Worm (Caenorhabditis elegans): ENCODE results near the gene C03B1.1.

Gene C03B1.1

DNA sequence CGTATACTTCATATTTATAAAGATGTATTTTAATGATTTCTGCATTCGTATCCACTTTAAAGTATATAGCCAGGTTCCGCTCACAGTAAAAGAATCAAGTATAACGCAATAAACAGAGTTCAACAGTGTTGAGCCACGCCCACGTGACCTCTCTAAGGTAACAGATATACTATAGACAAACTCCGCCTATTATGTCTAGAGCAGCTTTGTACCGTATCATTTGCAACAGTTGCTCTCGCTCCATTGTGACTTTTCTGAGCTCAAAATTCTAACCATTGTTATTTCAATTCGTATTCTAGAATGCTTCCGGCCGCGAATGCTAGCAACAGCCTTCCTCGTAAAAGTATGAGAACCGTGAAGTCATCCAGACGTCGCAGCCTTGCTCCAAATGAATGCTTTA lies 1.2 kb upstream of the C03B1.1 start, which contains the start of gene C03B1.17:
C03B1.17 (plus strand) TSS at position 301 of the 400 bp plus-strand sequence.
- TF ChIP-seq unc-39 (tag; optimal IDR thresholded peaks at IDR 0.05) (no peak), zag-1 (tag; optimal IDR thresholded peaks at IDR 0.05) (no peak), fos-1 (tag; optimal IDR thresholded peaks at IDR 0.05) (no peak), elt-3 (tag; optimal IDR thresholded peaks at IDR 0.05) (no peak), dmd-4 (tag; optimal IDR thresholded peaks at IDR 0.05) (no peak), crh-2 (tag; optimal IDR thresholded peaks at IDR 0.05) (no peak), ama-1 (optimal IDR thresholded peaks at IDR 0.05) (no peak), ztf-1 (GFP tag; conservative IDR thresholded peaks at IDR 0.05) (no peak), lin-11 (tag; optimal IDR thresholded peaks at IDR 0.05) (no peak), aly-2 (tag; optimal IDR thresholded peaks at IDR 0.05) (no peak), lin-39 (tag; optimal IDR thresholded peaks at IDR 0.05) (no peak), nhr-77 (tag; optimal IDR thresholded peaks at IDR 0.05) (no peak), nhr-10 (tag; optimal IDR thresholded peaks at IDR 0.05) (no peak), mab-5 (tag; optimal IDR thresholded peaks at IDR 0.05) (no peak), ztf-11 (tag; optimal IDR thresholded peaks at IDR 0.05) (no peak), nhr-23 (tag; optimal IDR thresholded peaks at IDR 0.05) (no peak), lin-13 (GFP tag; optimal IDR thresholded peaks at IDR 0.05) (no peak)

DNA sequence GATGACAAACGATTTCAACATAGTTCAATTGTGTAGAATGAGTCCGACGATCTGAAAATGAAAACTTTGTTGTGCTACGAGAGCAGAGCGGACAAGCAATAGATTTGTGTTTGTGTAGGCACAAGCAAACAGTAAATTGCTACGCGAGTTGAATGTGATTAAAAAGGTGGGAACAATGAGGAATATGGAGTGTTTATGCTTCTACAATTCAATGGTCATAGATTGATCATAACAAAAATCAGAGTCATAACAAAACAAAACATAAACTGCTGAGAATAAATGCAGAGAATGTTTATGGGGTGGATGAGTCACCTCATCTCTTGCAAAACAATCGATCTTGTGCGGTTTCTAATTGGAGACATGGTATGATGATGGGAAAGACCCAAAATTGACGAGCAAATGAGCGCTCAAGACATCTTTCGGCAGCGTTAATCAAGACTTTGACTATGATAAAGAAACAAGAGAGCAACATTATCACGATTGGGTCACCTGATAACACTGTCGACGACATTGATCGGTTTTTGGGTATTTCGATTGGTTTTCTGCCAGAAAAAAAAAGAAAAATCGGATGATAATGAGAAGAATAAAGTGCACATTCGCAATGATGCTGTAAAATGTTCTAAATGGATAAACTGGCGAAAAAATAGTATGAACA lies 3.2 kb downstream of the C03B1.1 start, which contains the start of gene lmp-1:
lmp-1 (minus strand) TSS at position 51 of the 655 bp plus-strand sequence.
- TF ChIP-seq nhr-6 (tag; optimal IDR thresholded peaks at IDR 0.05) (no peak), fos-1 (tag; optimal IDR thresholded peaks at IDR 0.05) (peak; percentile 37), R02D3.7 (tag; optimal IDR thresholded peaks at IDR 0.05) (no peak)

- TF ChIP-seq F13H6.1 (tag; optimal IDR thresholded peaks at IDR 0.05): peak; percentile 67
- TF ChIP-seq ZK546.5 (tag; optimal IDR thresholded peaks at IDR 0.05): no peak
- TF ChIP-seq nhr-12 (tag; optimal IDR thresholded peaks at IDR 0.05): no peak
- TF ChIP-seq C34F6.9 (tag; optimal IDR thresholded peaks at IDR 0.05): peak; percentile 65
- peak; percentile 78 for TF ChIP-seq lin-11 (tag; optimal IDR thresholded peaks at IDR 0.05)
- TF ChIP-seq peb-1 (tag; optimal IDR thresholded peaks at IDR 0.05): no peak
- TF ChIP-seq nhr-21 (tag; optimal IDR thresholded peaks at IDR 0.05): peak; percentile 36
- TF ChIP-seq mbf-1 (tag; optimal IDR thresholded peaks at IDR 0.05): no peak
- TF ChIP-seq ama-1 (optimal IDR thresholded peaks at IDR 0.05): no peak
- no peak for TF ChIP-seq gmeb-1 (tag; optimal IDR thresholded peaks at IDR 0.05)
- no peak for TF ChIP-seq ztf-4 (tag; optimal IDR thresholded peaks at IDR 0.05)
- TF ChIP-seq nhr-11 (tag; optimal IDR thresholded peaks at IDR 0.05): no peak
- TF ChIP-seq nhr-25 (tag; optimal IDR thresholded peaks at IDR 0.05): no peak
- TF ChIP-seq ztf-11 (tag; optimal IDR thresholded peaks at IDR 0.05): no peak
- no peak for TF ChIP-seq aly-2 (tag; optimal IDR thresholded peaks at IDR 0.05)
- no peak for TF ChIP-seq elt-1 (tag; optimal IDR thresholded peaks at IDR 0.05)
- peak; percentile 60 for TF ChIP-seq ceh-16 (tag; optimal IDR thresholded peaks at IDR 0.05)
- TF ChIP-seq egl-27 (tag; optimal IDR thresholded peaks at IDR 0.05): peak; percentile 32
- TF ChIP-seq sem-4 (tag; optimal IDR thresholded peaks at IDR 0.05): no peak
- no peak for TF ChIP-seq nhr-237 (tag; optimal IDR thresholded peaks at IDR 0.05)
- no peak for TF ChIP-seq snpc-4 (tag; optimal IDR thresholded peaks at IDR 0.05)
- peak; percentile 53 for TF ChIP-seq fos-1 (tag; optimal IDR thresholded peaks at IDR 0.05)
- no peak for TF ChIP-seq nhr-10 (tag; optimal IDR thresholded peaks at IDR 0.05)
- TF ChIP-seq crh-2 (tag; optimal IDR thresholded peaks at IDR 0.05): peak; percentile 54
- TF ChIP-seq nhr-6 (tag; optimal IDR thresholded peaks at IDR 0.05): no peak
- no peak for TF ChIP-seq R02D3.7 (tag; optimal IDR thresholded peaks at IDR 0.05)
- TF ChIP-seq lin-39 (tag; optimal IDR thresholded peaks at IDR 0.05): no peak
- no peak for TF ChIP-seq skn-1 (tag; optimal IDR thresholded peaks at IDR 0.05)
- TF ChIP-seq ztf-1 (GFP tag; conservative IDR thresholded peaks at IDR 0.05): no peak
- TF ChIP-seq ceh-82 (tag; optimal IDR thresholded peaks at IDR 0.05): no peak
- TF ChIP-seq lin-13 (GFP tag; optimal IDR thresholded peaks at IDR 0.05): peak; percentile 44
- peak; percentile 13 for TF ChIP-seq sma-3 (GFP tag; optimal IDR thresholded peaks at IDR 0.05)
- TF ChIP-seq unc-62 (GFP tag; optimal IDR thresholded peaks at IDR 0.05): no peak
- no peak for TF ChIP-seq alr-1 (tag; optimal IDR thresholded peaks at IDR 0.05)
- peak; percentile 64 for TF ChIP-seq unc-55 (GFP tag; optimal IDR thresholded peaks at IDR 0.05)
- TF ChIP-seq nhr-129 (tag; optimal IDR thresholded peaks at IDR 0.05): peak; percentile 88
- TF ChIP-seq nhr-23 (tag; optimal IDR thresholded peaks at IDR 0.05): no peak
- TF ChIP-seq unc-39 (tag; optimal IDR thresholded peaks at IDR 0.05): no peak
- TF ChIP-seq dmd-4 (tag; optimal IDR thresholded peaks at IDR 0.05): no peak
- no peak for TF ChIP-seq nhr-77 (tag; optimal IDR thresholded peaks at IDR 0.05)
- TF ChIP-seq mdl-1 (tag; optimal IDR thresholded peaks at IDR 0.05): no peak
- TF ChIP-seq mab-5 (tag; optimal IDR thresholded peaks at IDR 0.05): no peak
- TF ChIP-seq blmp-1 (tag; optimal IDR thresholded peaks at IDR 0.05; ENCODE audit: insufficient read depth): no peak
- TF ChIP-seq elt-3 (tag; optimal IDR thresholded peaks at IDR 0.05): no peak
- TF ChIP-seq sma-9 (GFP tag; optimal IDR thresholded peaks at IDR 0.05): peak; percentile 54
- TF ChIP-seq sma-9 (tag; optimal IDR thresholded peaks at IDR 0.05): no peak
- peak; percentile 32 for TF ChIP-seq zag-1 (tag; optimal IDR thresholded peaks at IDR 0.05)
These were observed 3.8 kb downstream of the C03B1.1 start for ce11 chrX:6378363-6378762.
